Fruit fly (Drosophila melanogaster): ENCODE results near the gene CG14297.

Gene CG14297

DNA sequence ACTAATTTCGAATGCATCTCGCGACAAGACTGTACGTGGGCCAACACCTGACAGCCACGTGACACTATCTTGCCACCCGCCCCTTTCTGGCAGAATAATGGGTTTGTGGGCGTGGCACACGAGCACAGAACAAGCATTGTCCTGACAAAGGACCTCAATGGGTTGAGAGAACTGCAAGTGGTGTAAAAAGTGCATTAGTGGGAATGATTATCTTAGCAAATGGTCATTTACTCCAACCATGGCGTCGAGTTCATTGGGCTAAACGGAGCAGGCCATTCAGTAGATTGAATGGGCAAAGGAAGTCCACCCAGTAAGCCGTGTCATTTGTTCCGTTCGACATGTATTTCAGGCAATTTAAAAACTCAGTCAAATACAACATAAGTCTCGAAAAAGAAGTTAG, at the start of gene CG14297:
Gene CG14297, plus strand, starts transcription at position 301 of the 400 bp plus-strand sequence.
- TF ChIP-seq insv (optimal IDR thresholded peaks at IDR 0.05) (no peak), Sin3A (optimal IDR thresholded peaks at IDR 0.05) (no peak), psq (optimal IDR thresholded peaks at IDR 0.05) (no peak), h (optimal IDR thresholded peaks at IDR 0.05) (no peak), Myc (optimal IDR thresholded peaks at IDR 0.05) (no peak)

DNA sequence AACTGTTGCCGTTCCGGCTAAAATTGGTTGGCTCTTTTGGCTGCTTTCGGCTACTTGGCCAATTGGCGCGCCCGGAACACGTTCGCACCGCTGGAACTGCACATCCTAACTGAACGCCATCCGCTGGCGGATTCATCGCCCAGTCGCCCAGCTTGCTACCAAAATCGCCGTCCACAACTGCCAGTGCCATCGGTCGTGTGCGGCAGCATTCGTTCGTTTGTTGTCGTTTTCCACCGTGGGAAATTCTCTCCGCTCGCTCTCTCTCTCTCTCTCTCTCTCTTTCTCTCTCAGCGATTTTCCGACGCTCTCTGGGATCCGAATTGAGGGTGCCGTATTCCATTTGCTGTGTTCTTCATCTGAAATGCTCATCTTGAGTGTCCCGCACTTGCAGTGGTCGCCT, 48.8 kb upstream of the CG14297 start, which contains the start of gene Octalpha2R:
Gene Octalpha2R, minus strand, starts transcription at position 77 of the 400 bp plus-strand sequence.
- TF ChIP-seq Myc (optimal IDR thresholded peaks at IDR 0.05) (no peak), psq (optimal IDR thresholded peaks at IDR 0.05) (no peak), insv (optimal IDR thresholded peaks at IDR 0.05) (no peak), Sin3A (optimal IDR thresholded peaks at IDR 0.05) (no peak), ttk (optimal IDR thresholded peaks at IDR 0.05) (no peak), h (optimal IDR thresholded peaks at IDR 0.05) (no peak)

dm6 chr3R:18851698-18852097, 46.2 kb upstream of the CG14297 start, which contains the start of gene CG31226:
TSS of gene CG31226 (minus strand) at chr3R:18851798.
- TF ChIP-seq Myc (optimal IDR thresholded peaks at IDR 0.05) = no peak
- TF ChIP-seq ttk (optimal IDR thresholded peaks at IDR 0.05) = no peak
- no peak for TF ChIP-seq Sin3A (optimal IDR thresholded peaks at IDR 0.05)

DNA sequence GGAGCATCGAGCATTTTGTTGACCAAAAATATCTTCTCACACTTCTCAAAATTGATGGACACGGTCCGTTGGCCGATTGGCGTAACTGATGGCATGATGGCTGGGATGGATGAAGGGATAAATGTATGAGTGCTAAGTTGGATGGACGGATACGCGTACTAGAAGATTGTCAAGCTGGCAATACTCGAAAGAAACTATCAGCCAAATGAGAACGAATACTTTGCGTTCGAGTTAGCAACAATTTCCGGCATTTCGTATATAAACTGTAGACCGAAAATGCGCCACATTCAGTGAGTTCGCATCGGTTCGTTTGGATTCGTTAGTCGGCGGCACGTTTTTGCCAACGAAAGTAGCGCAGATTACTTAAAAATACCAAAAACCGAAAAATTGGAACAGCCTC, 22.7 kb upstream of the CG14297 start, which contains the start of gene CG14298:
Gene CG14298, plus strand, starts transcription at position 301 of the 400 bp plus-strand sequence.
- TF ChIP-seq Sin3A (optimal IDR thresholded peaks at IDR 0.05) (no peak), ttk (optimal IDR thresholded peaks at IDR 0.05) (no peak), h (optimal IDR thresholded peaks at IDR 0.05) (no peak), Myc (optimal IDR thresholded peaks at IDR 0.05) (no peak), insv (optimal IDR thresholded peaks at IDR 0.05) (no peak), psq (optimal IDR thresholded peaks at IDR 0.05) (no peak)

DNA sequence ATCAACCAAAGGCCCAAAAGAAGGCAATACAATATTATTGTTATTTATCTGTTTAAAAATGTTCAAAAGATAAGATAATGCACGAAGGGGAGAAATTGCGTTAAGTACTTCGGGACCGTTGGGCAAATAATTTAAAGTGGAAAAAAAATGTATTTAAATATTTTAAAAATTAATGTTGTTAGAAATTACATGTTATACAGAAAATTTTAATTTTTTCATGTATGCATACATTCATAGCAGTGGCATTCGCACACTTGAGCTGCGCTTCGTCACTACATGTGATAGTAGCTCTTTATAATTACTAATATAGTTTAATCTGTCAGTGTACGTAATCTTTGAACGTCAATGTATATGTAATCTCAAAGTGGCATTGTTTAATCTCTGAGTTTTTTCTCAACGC, 2.7 kb upstream of the CG14297 start:
- TF ChIP-seq Sin3A (optimal IDR thresholded peaks at IDR 0.05) (no peak), psq (optimal IDR thresholded peaks at IDR 0.05) (no peak), ttk (optimal IDR thresholded peaks at IDR 0.05) (no peak), h (optimal IDR thresholded peaks at IDR 0.05) (no peak), Myc (optimal IDR thresholded peaks at IDR 0.05) (no peak), insv (optimal IDR thresholded peaks at IDR 0.05) (no peak)

DNA sequence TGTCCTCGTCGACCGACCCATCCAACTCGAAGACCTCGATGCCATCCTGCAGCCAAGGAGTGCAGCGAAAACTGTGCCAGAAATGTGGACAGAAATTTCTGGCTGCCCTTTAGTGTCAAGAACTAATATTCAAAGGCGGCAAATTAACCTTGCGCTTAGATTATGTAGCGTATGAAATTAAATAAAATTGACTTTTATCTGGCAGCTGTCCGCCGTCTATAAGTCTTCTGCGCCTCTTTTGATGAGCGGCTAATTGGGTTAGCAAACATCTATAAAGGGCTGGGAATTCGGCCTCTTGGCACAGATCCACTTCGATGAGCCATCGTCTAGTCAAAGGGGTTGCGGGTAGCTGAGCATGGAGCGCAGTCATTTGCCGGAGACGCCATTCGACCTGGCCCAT, 1.2 kb downstream of the CG14297 start, which contains the start of gene Rh2:
Gene Rh2, plus strand, starts transcription at position 301 of the 400 bp plus-strand sequence.
- TF ChIP-seq insv (optimal IDR thresholded peaks at IDR 0.05) (no peak), ttk (optimal IDR thresholded peaks at IDR 0.05) (no peak), psq (optimal IDR thresholded peaks at IDR 0.05) (no peak), h (optimal IDR thresholded peaks at IDR 0.05) (no peak), Sin3A (optimal IDR thresholded peaks at IDR 0.05) (no peak), Myc (optimal IDR thresholded peaks at IDR 0.05) (no peak)

dm6 chr3R:18902164-18902563, 4.2 kb downstream of the CG14297 start, which contains the start of gene CG14294:
TSS of gene CG14294 (minus strand) at chr3R:18902264.
- TF ChIP-seq Sin3A (optimal IDR thresholded peaks at IDR 0.05) = no peak
- TF ChIP-seq psq (optimal IDR thresholded peaks at IDR 0.05) = no peak
- no peak for TF ChIP-seq Myc (optimal IDR thresholded peaks at IDR 0.05)
- no peak for TF ChIP-seq insv (optimal IDR thresholded peaks at IDR 0.05)
- no peak for TF ChIP-seq h (optimal IDR thresholded peaks at IDR 0.05)
- TF ChIP-seq ttk (optimal IDR thresholded peaks at IDR 0.05) = no peak

- TF ChIP-seq h (optimal IDR thresholded peaks at IDR 0.05) (no peak), Sin3A (optimal IDR thresholded peaks at IDR 0.05) (no peak), psq (optimal IDR thresholded peaks at IDR 0.05) (no peak), ttk (optimal IDR thresholded peaks at IDR 0.05) (no peak), insv (optimal IDR thresholded peaks at IDR 0.05) (no peak), Myc (optimal IDR thresholded peaks at IDR 0.05) (no peak)
Observed at dm6 chr3R:18902858-18903257, 4.9 kb downstream of the CG14297 start, which contains the start of gene CG34284. TSS of gene CG34284 (minus strand) at chr3R:18902933.

DNA sequence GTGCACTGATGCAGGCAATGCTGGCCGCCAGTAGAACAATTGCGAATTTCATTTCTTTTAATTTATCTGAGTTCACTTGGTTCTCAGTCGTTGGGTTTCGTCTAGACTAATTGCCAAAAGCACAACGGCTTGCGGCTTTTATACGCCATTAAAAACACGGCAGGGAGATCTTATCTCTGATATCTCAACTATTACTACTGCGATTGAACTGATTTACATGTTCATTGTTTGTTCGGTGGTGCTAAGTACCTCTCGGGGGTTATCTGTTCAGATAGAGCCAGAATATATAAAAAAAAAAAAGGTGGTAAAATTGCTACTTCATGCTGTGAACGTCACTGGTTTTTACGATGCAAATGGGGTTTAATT, 7.6 kb downstream of the CG14297 start, which contains the start of gene CG14292:
Gene CG14292, minus strand, starts transcription at position 101 of the 366 bp plus-strand sequence.
- TF ChIP-seq ttk (optimal IDR thresholded peaks at IDR 0.05) = no peak
- TF ChIP-seq psq (optimal IDR thresholded peaks at IDR 0.05) = no peak
- TF ChIP-seq Myc (optimal IDR thresholded peaks at IDR 0.05) = no peak
- TF ChIP-seq Sin3A (optimal IDR thresholded peaks at IDR 0.05) = no peak
- no peak for TF ChIP-seq insv (optimal IDR thresholded peaks at IDR 0.05)
- no peak for TF ChIP-seq h (optimal IDR thresholded peaks at IDR 0.05)

dm6 chr3R:18905921-18906878, 8.3 kb downstream of the CG14297 start, which contains the start of gene EndoA:
TSS of gene EndoA (plus strand) at chr3R:18906609.
- TF ChIP-seq ttk (optimal IDR thresholded peaks at IDR 0.05) (no peak), insv (optimal IDR thresholded peaks at IDR 0.05) (no peak), Myc (optimal IDR thresholded peaks at IDR 0.05) (no peak), psq (optimal IDR thresholded peaks at IDR 0.05) (no peak), h (optimal IDR thresholded peaks at IDR 0.05) (no peak), Sin3A (optimal IDR thresholded peaks at IDR 0.05) (no peak)

DNA sequence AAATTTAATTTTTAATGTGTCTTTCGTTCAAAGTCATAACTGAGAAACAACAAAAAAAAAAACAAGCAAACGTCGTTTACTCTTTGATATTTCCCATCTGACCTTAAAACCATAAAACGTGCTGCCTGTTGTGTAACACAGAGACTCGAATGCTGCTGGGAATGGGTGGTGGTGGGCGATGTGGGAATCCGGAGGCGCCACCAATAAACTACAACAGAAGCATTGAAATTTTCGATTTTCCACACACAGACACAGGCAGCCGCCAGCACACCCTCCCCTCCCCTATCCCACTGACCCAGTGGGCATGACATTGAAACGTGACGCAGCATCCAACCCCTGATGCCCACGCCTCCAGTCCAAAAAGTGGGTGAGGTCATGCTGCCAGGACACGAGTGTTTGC, 12.4 kb downstream of the CG14297 start:
- no peak for TF ChIP-seq Myc (optimal IDR thresholded peaks at IDR 0.05)
- no peak for TF ChIP-seq psq (optimal IDR thresholded peaks at IDR 0.05)
- TF ChIP-seq h (optimal IDR thresholded peaks at IDR 0.05) = no peak
- TF ChIP-seq ttk (optimal IDR thresholded peaks at IDR 0.05) = no peak
- no peak for TF ChIP-seq insv (optimal IDR thresholded peaks at IDR 0.05)
- no peak for TF ChIP-seq Sin3A (optimal IDR thresholded peaks at IDR 0.05)

dm6 chr3R:18910923-18911322, 13.0 kb downstream of the CG14297 start:
- TF ChIP-seq psq (optimal IDR thresholded peaks at IDR 0.05) (no peak), Sin3A (optimal IDR thresholded peaks at IDR 0.05) (no peak), ttk (optimal IDR thresholded peaks at IDR 0.05) (no peak), insv (optimal IDR thresholded peaks at IDR 0.05) (no peak), Myc (optimal IDR thresholded peaks at IDR 0.05) (no peak), h (optimal IDR thresholded peaks at IDR 0.05) (no peak)
